Worm (Caenorhabditis elegans): ENCODE data around the gene cox-5A.
A peak's percentile ranks its signal among the peaks of the same experiment; 100 is the strongest.

cox-5A gene

ce11 chrIII:12874606-12875066 is 30.7 kb upstream of the cox-5A start, which contains the start of the genes mrg-1 and spcs-2 (continued):
- TF ChIP-seq fkh-10 (GFP tag; optimal IDR thresholded peaks at IDR 0.05) (peak; percentile 21), ceh-28 (tag; optimal IDR thresholded peaks at IDR 0.05) (peak; percentile 93), nhr-43 (tag; optimal IDR thresholded peaks at IDR 0.05; ENCODE audit: poor library complexity, severe bottlenecking) (peak; percentile 93), fkh-2 (tag; optimal IDR thresholded peaks at IDR 0.05) (no peak), jun-1 (tag; optimal IDR thresholded peaks at IDR 0.05) (peak; percentile 54), lin-15B (tag; optimal IDR thresholded peaks at IDR 0.05) (peak; percentile 84), nhr-12 (tag; optimal IDR thresholded peaks at IDR 0.05) (no peak), nhr-67 (tag; optimal IDR thresholded peaks at IDR 0.05) (peak; percentile 16), nhr-237 (tag; optimal IDR thresholded peaks at IDR 0.05) (no peak), lsy-12 (tag; optimal IDR thresholded peaks at IDR 0.05) (peak; percentile 77), ceh-9 (tag; optimal IDR thresholded peaks at IDR 0.05) (no peak)

DNA sequence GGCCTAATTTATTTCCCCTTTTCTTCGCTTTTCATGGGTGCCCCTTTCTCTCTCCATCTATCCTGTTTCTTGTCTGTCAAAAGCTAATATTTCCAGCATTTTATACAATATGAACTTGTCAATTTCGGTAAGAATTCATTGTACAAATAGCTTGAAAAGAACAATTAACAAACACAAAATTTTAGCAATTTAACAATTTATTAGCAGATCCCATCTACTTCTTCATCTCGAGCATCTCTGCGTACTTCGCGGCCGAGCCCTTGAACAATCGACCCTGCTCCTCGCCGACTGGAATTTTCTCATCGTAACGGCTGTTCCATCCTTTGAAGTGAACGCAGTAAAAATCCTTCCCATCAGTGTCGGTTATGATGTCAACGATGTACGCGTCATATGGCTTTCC is 29.6 kb upstream of the cox-5A start:
- no peak for TF ChIP-seq sea-2 (GFP tag; optimal IDR thresholded peaks at IDR 0.05)
- no peak for TF ChIP-seq nhr-25 (tag; optimal IDR thresholded peaks at IDR 0.05)
- TF ChIP-seq ztf-4 (tag; optimal IDR thresholded peaks at IDR 0.05), result no peak
- no peak for TF ChIP-seq lin-15B (tag; optimal IDR thresholded peaks at IDR 0.05)
- no peak for TF ChIP-seq unc-62 (GFP tag; optimal IDR thresholded peaks at IDR 0.05)
- TF ChIP-seq fkh-2 (tag; optimal IDR thresholded peaks at IDR 0.05), result no peak
- TF ChIP-seq lsy-12 (tag; optimal IDR thresholded peaks at IDR 0.05), result no peak
- no peak for TF ChIP-seq elt-1 (tag; optimal IDR thresholded peaks at IDR 0.05)
- TF ChIP-seq nhr-23 (tag; optimal IDR thresholded peaks at IDR 0.05), result no peak
- TF ChIP-seq nfya-1 (tag; optimal IDR thresholded peaks at IDR 0.05; ENCODE audit: insufficient read depth), result no peak

DNA sequence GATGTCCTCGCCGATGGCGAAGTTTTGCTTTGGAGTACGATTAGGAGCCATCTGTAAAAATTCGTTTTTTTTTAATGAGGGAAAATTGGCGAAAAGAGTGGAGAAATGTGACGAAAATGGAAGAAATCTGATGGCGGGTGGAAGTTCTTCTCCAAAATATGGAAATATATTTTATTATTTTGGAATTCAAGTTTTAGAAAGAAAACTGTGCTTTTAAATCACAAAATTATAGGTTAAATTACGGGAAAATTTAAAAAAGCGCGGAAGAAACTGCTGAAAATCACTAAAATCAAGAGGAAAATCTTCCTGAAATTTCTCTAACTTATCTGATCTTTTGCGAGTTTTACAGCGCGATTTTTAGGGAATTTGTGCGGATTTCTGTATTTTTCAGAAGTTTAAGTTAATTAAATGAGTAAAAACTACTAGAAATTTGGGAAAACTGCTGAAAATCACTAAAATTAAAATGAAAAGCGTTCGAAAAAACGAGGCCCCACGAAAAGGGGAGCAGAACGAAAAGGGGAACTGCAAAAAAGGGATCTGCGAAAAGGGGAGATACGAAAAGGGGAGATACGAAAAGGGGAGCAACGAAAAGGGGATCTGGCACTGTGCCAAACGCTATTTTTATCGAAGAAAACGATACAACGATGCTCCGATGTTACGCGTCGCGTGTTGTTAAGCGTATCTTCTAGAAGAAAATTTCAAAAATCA is 27.6 kb upstream of the cox-5A start, which contains the start of the genes cec-7 and enu-3.5:
cec-7 (minus strand) TSS at position 51 of the 708 bp plus-strand sequence.
enu-3.5 (plus strand) TSS at position 670 of the 708 bp plus-strand sequence.
- TF ChIP-seq nhr-28 (tag; optimal IDR thresholded peaks at IDR 0.05), result no peak
- no peak for TF ChIP-seq ceh-9 (tag; optimal IDR thresholded peaks at IDR 0.05)
- TF ChIP-seq nhr-12 (tag; optimal IDR thresholded peaks at IDR 0.05), result no peak
- no peak for TF ChIP-seq nhr-67 (tag; optimal IDR thresholded peaks at IDR 0.05)
- no peak for TF ChIP-seq eor-1 (tag; optimal IDR thresholded peaks at IDR 0.05)
- no peak for TF ChIP-seq nhr-23 (tag; optimal IDR thresholded peaks at IDR 0.05)
- no peak for TF ChIP-seq pqm-1 (tag; optimal IDR thresholded peaks at IDR 0.05)
- no peak for TF ChIP-seq nfya-1 (tag; optimal IDR thresholded peaks at IDR 0.05; ENCODE audit: insufficient read depth)
- no peak for TF ChIP-seq mdl-1 (tag; optimal IDR thresholded peaks at IDR 0.05)
- no peak for TF ChIP-seq elt-2 (tag; optimal IDR thresholded peaks at IDR 0.05)
- TF ChIP-seq lsy-12 (tag; optimal IDR thresholded peaks at IDR 0.05), result no peak
- TF ChIP-seq nhr-77 (tag; optimal IDR thresholded peaks at IDR 0.05), result no peak

- no peak for TF ChIP-seq nhr-77 (tag; optimal IDR thresholded peaks at IDR 0.05)
- no peak for TF ChIP-seq nhr-76 (tag; optimal IDR thresholded peaks at IDR 0.05)
- no peak for TF ChIP-seq fkh-2 (tag; optimal IDR thresholded peaks at IDR 0.05)
- TF ChIP-seq fos-1 (tag; optimal IDR thresholded peaks at IDR 0.05), result no peak
- TF ChIP-seq unc-39 (tag; optimal IDR thresholded peaks at IDR 0.05), result no peak
- TF ChIP-seq jun-1 (tag; optimal IDR thresholded peaks at IDR 0.05), result no peak
- TF ChIP-seq egl-27 (tag; optimal IDR thresholded peaks at IDR 0.05), result no peak
- no peak for TF ChIP-seq elt-2 (tag; optimal IDR thresholded peaks at IDR 0.05)
Observed at ce11 chrIII:12880704-12881103, 24.6 kb upstream of the cox-5A start.

ce11 chrIII:12885153-12885552 is 20.1 kb upstream of the cox-5A start:
- TF ChIP-seq nhr-237 (tag; optimal IDR thresholded peaks at IDR 0.05), result no peak

DNA sequence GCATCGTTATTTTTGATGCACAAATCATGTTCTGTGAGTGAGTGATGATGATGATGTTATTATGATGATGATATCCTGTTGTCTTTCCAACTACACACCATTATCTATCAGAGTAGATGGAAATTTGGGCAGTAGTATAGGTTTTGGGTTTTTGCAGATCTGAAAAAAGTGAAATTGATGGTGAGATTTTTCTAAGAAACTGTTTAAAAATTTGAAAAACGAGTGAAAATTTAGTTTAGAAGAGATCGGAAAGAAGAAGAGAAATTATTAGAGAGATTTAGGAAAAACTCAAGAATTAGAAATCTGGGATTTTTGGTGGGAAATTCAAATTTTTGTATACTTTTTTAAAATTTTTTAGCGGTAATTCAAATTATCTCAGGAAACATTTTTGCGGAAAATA is 13.7 kb upstream of the cox-5A start, which contains the start of the genes Y37D8A.29 and unc-71:
Y37D8A.29 (minus strand) TSS at position 101 of the 400 bp plus-strand sequence.
unc-71 (minus strand) TSS at position 159 of the 400 bp plus-strand sequence.
- no peak for TF ChIP-seq R02D3.7 (tag; optimal IDR thresholded peaks at IDR 0.05)
- no peak for TF ChIP-seq nhr-76 (tag; optimal IDR thresholded peaks at IDR 0.05)
- TF ChIP-seq aly-2 (tag; optimal IDR thresholded peaks at IDR 0.05), result no peak
- TF ChIP-seq nhr-67 (tag; optimal IDR thresholded peaks at IDR 0.05), result no peak

Measured in whole organism, L3 larva.